Worm (Caenorhabditis elegans) whole organism, late embryonic: ENCODE results near the gene F23G4.1.

Experiments
- ceh-2 ChIP-seq: sonication (generic microtip); optimal IDR thresholded peaks from 2 replicates; lab custom pipeline; 2016; ENCODE audit warnings: missing genotype, missing genetic modification characterization, missing compliant biosample characterization
- elt-2 ChIP-seq: sonication (generic microtip); optimal IDR thresholded peaks from 2 replicates; lab custom pipeline; 2016; ENCODE audit warnings: missing genetic modification reagents, missing genetic modification characterization, missing compliant biosample characterization

Gene F23G4.1

ce11 chrX:6551679-6552078 is 51.3 kb downstream of the F23G4.1 start:
- peak; percentile 83 for TF ChIP-seq elt-2 (tag; lab: Kevin White, UChicago)
- TF ChIP-seq ceh-2, result no peak
